Worm (Caenorhabditis elegans): ENCODE data around the gene F43G6.8.

ce11 chrII:11816014-11816413 is 2.1 kb upstream of the F43G6.8 start:
- no peak for TF ChIP-seq F33H1.4 (GFP tag; IDR thresholded peaks at IDR 0.05)
- no peak for TF ChIP-seq lir-1 (GFP tag; conservative IDR thresholded peaks at IDR 0.05)
- TF ChIP-seq unc-130 (GFP tag; optimal IDR thresholded peaks at IDR 0.05) = no peak
- no peak for TF ChIP-seq pha-4 (tag; optimal IDR thresholded peaks at IDR 0.05)
- no peak for TF ChIP-seq C06A6.2 (GFP tag; conservative IDR thresholded peaks at IDR 0.05)
- TF ChIP-seq let-526 (GFP tag; IDR thresholded peaks at IDR 0.05) = no peak
- no peak for TF ChIP-seq snpc-4 (GFP tag; optimal IDR thresholded peaks at IDR 0.05)
- no peak for TF ChIP-seq snpc-4 (tag; optimal IDR thresholded peaks at IDR 0.05)
- no peak for TF ChIP-seq ZK185.1 (tag; optimal IDR thresholded peaks at IDR 0.05; ENCODE audit: poor library complexity, severe bottlenecking)
- TF ChIP-seq F22D6.2 (tag; optimal IDR thresholded peaks at IDR 0.05) = no peak
- TF ChIP-seq dpl-1 (GFP tag; optimal IDR thresholded peaks at IDR 0.05) = no peak
- TF ChIP-seq unc-62 (GFP tag; optimal IDR thresholded peaks at IDR 0.05) = no peak
